Worm (Caenorhabditis elegans) whole organism, L3 larva: Measurements from ENCODE around the gene cyk-1.

Experiments
- ZK546.5 ChIP-seq: sonication (generic microtip); optimal IDR thresholded peaks from 2 replicates; lab custom pipeline; 2017; ENCODE audit warnings: missing biosample characterization, missing genetic modification characterization
- ama-1 ChIP-seq: fragments of 150-350 bp; optimal IDR thresholded peaks from 2 replicates; lab custom pipeline; 2018
- ceh-28 ChIP-seq: fragments of 150-350 bp; optimal IDR thresholded peaks from 2 replicates; lab custom pipeline; 2014; ENCODE audit warnings: missing biosample characterization, missing genetic modification reagents, missing genetic modification characterization
- daf-12 ChIP-seq: fragments of 150-350 bp; optimal IDR thresholded peaks from 2 replicates; lab custom pipeline; 2014; ENCODE audit warnings: missing biosample characterization, missing genetic modification reagents, missing genetic modification characterization
- egl-27 ChIP-seq: sonication (generic microtip); optimal IDR thresholded peaks from 4 replicates; lab custom pipeline; 2017; ENCODE audit warnings: missing biosample characterization, missing genetic modification reagents, missing genetic modification characterization
- elt-2 ChIP-seq: sonication (generic microtip); optimal IDR thresholded peaks from 2 replicates; lab custom pipeline; 2016; ENCODE audit warnings: missing genetic modification reagents, mild to moderate bottlenecking, missing genetic modification characterization, missing compliant biosample characterization
- nhr-11 ChIP-seq: fragments of 150-350 bp; optimal IDR thresholded peaks from 2 replicates; lab custom pipeline; 2014; ENCODE audit warnings: missing biosample characterization, missing genetic modification characterization
- pha-4 ChIP-seq: fragments of 150-350 bp; optimal IDR thresholded peaks from 2 replicates; lab custom pipeline; 2014; ENCODE audit warnings: missing biosample characterization, missing genetic modification reagents, missing genetic modification characterization
- skn-1 ChIP-seq: fragments of 150-350 bp; optimal IDR thresholded peaks from 2 replicates; lab custom pipeline; 2014; ENCODE audit warnings: missing biosample characterization, missing genetic modification characterization
- snpc-4 ChIP-seq: fragments of 150-350 bp; optimal IDR thresholded peaks from 2 replicates; lab custom pipeline; 2014; ENCODE audit warnings: missing biosample characterization, missing genetic modification characterization

- TF ChIP-seq daf-12 (no peak), elt-2 (tag; lab: Kevin White, UChicago) (no peak), snpc-4 (tag; lab: Kevin White, UChicago) (no peak), pha-4 (tag; lab: Kevin White, UChicago) (no peak), ceh-28 (tag; lab: Kevin White, UChicago) (no peak), skn-1 (no peak), ZK546.5 (tag; lab: Kevin White, UChicago) (no peak), nhr-11 (tag; lab: Kevin White, UChicago) (no peak), ama-1 (lab: Kevin White, UChicago) (no peak), egl-27 (tag; lab: Kevin White, UChicago) (no peak)
These were observed 54.1 kb downstream of the cyk-1 start for ce11 chrIII:6974952-6975351.
